Worm (Caenorhabditis elegans) whole organism, L3 larva: ENCODE results near the gene tomm-70.

Experiments used
- fkh-10 ChIP-seq: sonication (generic microtip); optimal IDR thresholded peaks from 2 replicates; lab custom pipeline; 2017; ENCODE audit warnings: missing biosample characterization, missing genetic modification reagents, missing genetic modification characterization
- lin-39 ChIP-seq: fragments of 150-350 bp; optimal IDR thresholded peaks from 2 replicates; lab custom pipeline; 2018; ENCODE audit warnings: missing biosample characterization, missing genetic modification reagents, missing genetic modification characterization
- snpc-4 ChIP-seq: fragments of 150-350 bp; optimal IDR thresholded peaks from 2 replicates; lab custom pipeline; 2014; ENCODE audit warnings: missing biosample characterization, missing genetic modification characterization

DNA sequence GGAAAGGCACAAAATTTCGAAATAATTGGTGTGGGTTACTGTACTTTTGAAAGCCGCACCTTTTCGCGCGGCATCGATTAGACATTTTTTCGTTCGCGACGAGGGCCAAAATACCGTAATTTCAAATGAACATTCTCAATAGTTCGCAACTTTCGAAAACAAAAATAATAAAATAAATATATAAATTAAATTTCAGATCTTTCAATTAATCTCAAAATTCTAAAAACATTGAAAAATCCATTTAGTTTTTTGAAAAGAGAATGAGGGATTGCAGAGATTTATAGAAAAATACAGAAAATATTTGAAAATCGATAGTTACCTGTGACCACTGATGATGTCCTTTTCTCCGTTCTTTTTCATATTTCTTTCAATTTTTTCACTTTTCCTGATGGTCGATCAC is 31.5 kb upstream of the tomm-70 start, which contains the start of gene K02D10.8:
- no peak for TF ChIP-seq lin-39 (tag; lab: Kevin White, UChicago)
- TF ChIP-seq snpc-4 (tag; lab: Kevin White, UChicago) = no peak
- TF ChIP-seq fkh-10 (GFP tag; lab: Kevin White, UChicago) = no peak
